Worm (Caenorhabditis elegans) whole organism, young adult: ENCODE results near the gene Y75B8A.18.

Source experiments
- F23B12.7 ChIP-seq: sonication (generic microtip); optimal IDR thresholded peaks from 2 replicates; lab custom pipeline; 2017; ENCODE audit warnings: missing genetic modification characterization, mild to moderate bottlenecking, missing compliant biosample characterization, antibody characterized with exemption, moderate library complexity; ENCODE audit not compliant: insufficient read depth
- F52B5.7 ChIP-seq: sonication (generic microtip); optimal IDR thresholded peaks from 2 replicates; lab custom pipeline; 2016; ENCODE audit warnings: mild to moderate bottlenecking, missing genetic modification characterization, missing compliant biosample characterization
- F57A8.1 ChIP-seq: fragments of 200-800 bp; sonication (Bioruptor generic); optimal IDR thresholded peaks from 2 replicates; lab custom pipeline; 2018; ENCODE audit warnings: mild to moderate bottlenecking, missing genetic modification characterization, moderate library complexity, missing compliant biosample characterization
- T07F8.4 ChIP-seq: sonication (generic microtip); optimal IDR thresholded peaks from 2 replicates; lab custom pipeline; 2016; ENCODE audit warnings: mild to moderate bottlenecking, missing genetic modification characterization, moderate library complexity, missing compliant biosample characterization
- Y53F4B.3 ChIP-seq: fragments of 200-800 bp; sonication (Bioruptor generic); IDR thresholded peaks from 2 replicates; pipeline ENCODE4 v1.3.6; 2022; ENCODE audit warnings: missing genetic modification reagents, missing genetic modification characterization, missing compliant biosample characterization
- Y67H2A.10 ChIP-seq: fragments of 200-800 bp; sonication (Bioruptor generic); conservative IDR thresholded peaks from 2 replicates; pipeline ENCODE4 v1.3.6; 2022; ENCODE audit warnings: missing genetic modification reagents, missing genetic modification characterization, missing compliant biosample characterization
- Y79H2A.3 ChIP-seq: fragments of 200-800 bp; sonication (Bioruptor generic); conservative IDR thresholded peaks from 2 replicates; pipeline ENCODE4 v1.3.6; 2022; ENCODE audit warnings: missing genetic modification reagents, missing genetic modification characterization, missing compliant biosample characterization
- Y95B8A.8 ChIP-seq: fragments of 200-800 bp; sonication (Bioruptor generic); IDR thresholded peaks from 2 replicates; pipeline ENCODE4 v1.3.6; 2022; ENCODE audit warnings: missing genetic modification reagents, missing genetic modification characterization, missing compliant biosample characterization
- ama-1 ChIP-seq, 3 experiments: fragments of 150-350 bp in 1 of 3; sonication (generic microtip) in 2 of 3; optimal IDR thresholded peaks; 2 replicates each; lab custom pipeline; 2014 to 2018; ENCODE audit warnings: missing biosample characterization in 2 of 3, missing genetic modification characterization in 2 of 3, missing genetic modification reagents in 2 of 3
- aptf-2 ChIP-seq: fragments of 200-800 bp; sonication (Bioruptor generic); conservative IDR thresholded peaks from 2 replicates; pipeline ENCODE4 v1.3.6; 2022; ENCODE audit warnings: missing genetic modification reagents, missing genetic modification characterization, missing compliant biosample characterization
- athp-1 ChIP-seq: sonication (generic microtip); optimal IDR thresholded peaks from 2 replicates; lab custom pipeline; 2017; ENCODE audit warnings: mild to moderate bottlenecking, missing genetic modification characterization, missing compliant biosample characterization
- attf-3 ChIP-seq: fragments of 200-800 bp; sonication (Bioruptor generic); conservative IDR thresholded peaks from 2 replicates; pipeline ENCODE4 v1.3.6; 2022; ENCODE audit warnings: missing genetic modification reagents, missing genetic modification characterization, missing compliant biosample characterization
- bed-2 ChIP-seq: fragments of 200-800 bp; sonication (Bioruptor generic); IDR thresholded peaks from 2 replicates; pipeline ENCODE4 v1.3.6; 2022; ENCODE audit warnings: missing genetic modification reagents, missing genetic modification characterization, missing compliant biosample characterization
- cebp-2 ChIP-seq: fragments of 200-800 bp; sonication (Bioruptor generic); IDR thresholded peaks from 2 replicates; pipeline ENCODE4 v1.3.6; 2022; ENCODE audit warnings: missing genetic modification characterization, missing compliant biosample characterization
- ceh-100 ChIP-seq: fragments of 200-800 bp; sonication (Bioruptor generic); IDR thresholded peaks from 2 replicates; pipeline ENCODE4 v1.3.6; 2022; ENCODE audit warnings: missing genetic modification reagents, missing genetic modification characterization, missing compliant biosample characterization
- ceh-91 ChIP-seq: fragments of 200-800 bp; sonication (Bioruptor generic); IDR thresholded peaks from 2 replicates; pipeline ENCODE4 v1.3.6; 2022; ENCODE audit warnings: missing genetic modification reagents, missing genetic modification characterization, missing compliant biosample characterization
- dpl-1 ChIP-seq: fragments of 150-350 bp; optimal IDR thresholded peaks from 2 replicates; lab custom pipeline; 2014; ENCODE audit warnings: missing biosample characterization, missing genetic modification reagents, missing genetic modification characterization
- efl-1 ChIP-seq: fragments of 150-350 bp; optimal IDR thresholded peaks from 2 replicates; lab custom pipeline; 2014; ENCODE audit warnings: missing biosample characterization, missing genetic modification reagents, missing genetic modification characterization
- ets-4 ChIP-seq: fragments of 200-800 bp; sonication (Bioruptor generic); optimal IDR thresholded peaks from 2 replicates; lab custom pipeline; 2018; ENCODE audit warnings: mild to moderate bottlenecking, missing genetic modification characterization, missing compliant biosample characterization
- him-1 ChIP-seq: sonication (generic microtip); optimal IDR thresholded peaks from 2 replicates; lab custom pipeline; 2016; ENCODE audit warnings: missing genotype, missing genetic modification reagents, missing genetic modification characterization, missing compliant biosample characterization
- hlh-26 ChIP-seq: fragments of 200-800 bp; sonication (Bioruptor generic); conservative IDR thresholded peaks from 2 replicates; pipeline ENCODE4 v1.3.6; 2022; ENCODE audit warnings: missing genetic modification reagents, missing genetic modification characterization, missing compliant biosample characterization
- lin-35 ChIP-seq, 3 experiments: fragments of 150-350 bp in 2 of 3; sonication (generic microtip) in 1 of 3; optimal IDR thresholded peaks; 2 replicates each; lab custom pipeline; 2014 to 2018; ENCODE audit warnings: missing biosample characterization in 3 of 3, missing genetic modification characterization in 3 of 3, missing genetic modification reagents in 3 of 3
- lsl-1 ChIP-seq: fragments of 200-800 bp; sonication (Bioruptor generic); optimal IDR thresholded peaks from 2 replicates; lab custom pipeline; 2018; ENCODE audit warnings: mild to moderate bottlenecking, missing genetic modification characterization, moderate library complexity, missing compliant biosample characterization
- lsy-27 ChIP-seq: sonication (generic microtip); optimal IDR thresholded peaks from 2 replicates; lab custom pipeline; 2017; ENCODE audit warnings: missing genetic modification characterization, mild to moderate bottlenecking, missing compliant biosample characterization, antibody characterized with exemption, missing genotype, borderline replicate concordance; ENCODE audit not compliant: insufficient read depth
- madf-6 ChIP-seq: fragments of 200-800 bp; sonication (Bioruptor generic); IDR thresholded peaks from 2 replicates; pipeline ENCODE4 v1.3.6; 2022; ENCODE audit warnings: missing genetic modification reagents, missing genetic modification characterization, missing compliant biosample characterization
- madf-8 ChIP-seq: fragments of 200-800 bp; sonication (Bioruptor generic); conservative IDR thresholded peaks from 2 replicates; pipeline ENCODE4 v1.3.6; 2022; ENCODE audit warnings: missing genetic modification reagents, missing genetic modification characterization, missing compliant biosample characterization
- mel-28 ChIP-seq: sonication (generic microtip); optimal IDR thresholded peaks from 2 replicates; lab custom pipeline; 2016; ENCODE audit warnings: borderline replicate concordance, mild to moderate bottlenecking, missing genetic modification characterization, missing compliant biosample characterization
- nhr-120 ChIP-seq: fragments of 200-800 bp; sonication (Bioruptor generic); IDR thresholded peaks from 2 replicates; pipeline ENCODE4 v1.3.6; 2022; ENCODE audit warnings: missing genetic modification characterization, missing compliant biosample characterization
- nhr-80 ChIP-seq: sonication (generic microtip); optimal IDR thresholded peaks from 2 replicates; lab custom pipeline; 2016; ENCODE audit warnings: missing genetic modification characterization, missing compliant biosample characterization
- rec-8 ChIP-seq, 2 experiments: sonication (generic microtip); optimal IDR thresholded peaks; 2 replicates each; lab custom pipeline; 2016; ENCODE audit warnings: mild to moderate bottlenecking in 2 of 2, missing genetic modification characterization in 2 of 2, missing genetic modification reagents in 2 of 2, missing genotype in 2 of 2, missing biosample characterization in 1 of 2, missing compliant biosample characterization in 1 of 2, moderate library complexity in 1 of 2
- sdz-38 ChIP-seq: sonication (generic microtip); optimal IDR thresholded peaks from 2 replicates; lab custom pipeline; 2016; ENCODE audit warnings: missing genotype, missing genetic modification characterization, missing compliant biosample characterization
- sea-2 ChIP-seq: fragments of 200-800 bp; sonication (Bioruptor generic); IDR thresholded peaks from 2 replicates; pipeline ENCODE4 v1.3.6; 2022; ENCODE audit warnings: missing genetic modification characterization, missing compliant biosample characterization
- snpc-1.1 ChIP-seq: sonication (generic microtip); optimal IDR thresholded peaks from 2 replicates; lab custom pipeline; 2017; ENCODE audit warnings: missing genetic modification characterization, mild to moderate bottlenecking, missing compliant biosample characterization, antibody characterized with exemption, moderate library complexity, missing genotype, missing genetic modification reagents; ENCODE audit not compliant: insufficient read depth
- snpc-3.4 ChIP-seq: sonication (generic microtip); optimal IDR thresholded peaks from 2 replicates; lab custom pipeline; 2017; ENCODE audit warnings: missing genetic modification characterization, mild to moderate bottlenecking, missing compliant biosample characterization, antibody characterized with exemption, moderate library complexity, missing genotype, missing genetic modification reagents
- somi-1 ChIP-seq: fragments of 200-800 bp; sonication (Bioruptor generic); optimal IDR thresholded peaks from 2 replicates; lab custom pipeline; 2018; ENCODE audit warnings: mild to moderate bottlenecking, missing genetic modification characterization, missing compliant biosample characterization
- tbx-9 ChIP-seq: sonication (generic microtip); optimal IDR thresholded peaks from 2 replicates; lab custom pipeline; 2016; ENCODE audit warnings: borderline replicate concordance, missing genetic modification characterization, inconsistent platforms, missing compliant biosample characterization
- unc-130 ChIP-seq: sonication (generic microtip); optimal IDR thresholded peaks from 2 replicates; lab custom pipeline; 2016; ENCODE audit warnings: missing genetic modification reagents, missing genetic modification characterization, missing compliant biosample characterization
- unc-62 ChIP-seq: fragments of 150-350 bp; optimal IDR thresholded peaks from 2 replicates; lab custom pipeline; 2014; ENCODE audit warnings: missing biosample characterization, missing genetic modification reagents, missing genetic modification characterization
- xnd-1 ChIP-seq: sonication (generic microtip); optimal IDR thresholded peaks from 2 replicates; lab custom pipeline; 2016; ENCODE audit warnings: missing genotype, missing genetic modification reagents, missing genetic modification characterization, missing compliant biosample characterization
- ztf-22 ChIP-seq: fragments of 200-800 bp; sonication (Bioruptor generic); optimal IDR thresholded peaks from 2 replicates; lab custom pipeline; 2018; ENCODE audit warnings: mild to moderate bottlenecking, missing genetic modification characterization, moderate library complexity, missing compliant biosample characterization
- ztf-25 ChIP-seq: fragments of 200-800 bp; sonication (Bioruptor generic); IDR thresholded peaks from 2 replicates; pipeline ENCODE4 v1.3.6; 2022; ENCODE audit warnings: missing genetic modification reagents, missing genetic modification characterization, missing compliant biosample characterization
- ztf-28 ChIP-seq: fragments of 200-800 bp; sonication (Bioruptor generic); IDR thresholded peaks from 2 replicates; pipeline ENCODE4 v1.3.6; 2022; ENCODE audit warnings: missing genetic modification reagents, missing genetic modification characterization, missing compliant biosample characterization
- ztf-3 ChIP-seq: fragments of 200-800 bp; sonication (Bioruptor generic); optimal IDR thresholded peaks from 2 replicates; lab custom pipeline; 2018; ENCODE audit warnings: mild to moderate bottlenecking, missing genetic modification characterization, missing compliant biosample characterization

The Y75B8A.18 gene

DNA sequence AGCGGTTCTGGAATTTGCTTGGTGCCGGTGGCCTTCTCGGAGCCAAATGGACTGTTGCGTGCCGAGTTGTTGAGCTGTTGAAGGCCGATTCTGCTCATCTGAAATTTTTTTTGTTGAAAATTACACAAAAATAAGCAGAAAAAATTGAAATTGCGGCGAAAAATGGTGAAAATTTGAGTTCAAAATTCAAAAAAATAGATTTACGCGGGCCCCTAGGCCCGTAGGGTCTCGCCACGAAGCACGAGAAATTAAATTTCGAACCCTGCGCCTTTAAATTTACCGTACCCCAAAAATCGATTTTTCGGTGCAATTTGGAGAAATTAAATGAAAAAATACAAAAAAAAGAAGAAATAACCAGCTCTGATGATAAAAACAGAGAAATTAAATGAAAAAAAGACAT is 796 bp downstream of the Y75B8A.18 start, which contains the start of gene gmn-1 (continued):
- TF ChIP-seq aptf-2 (GFP tag; lab: Robert Waterston, UW) (no peak), lsy-27 (tag; lab: Kevin White, UChicago) (no peak), ztf-25 (GFP tag; lab: Robert Waterston, UW) (no peak), ets-4 (GFP tag; lab: Kevin White, UChicago) (no peak), attf-3 (no peak), xnd-1 (tag; lab: Kevin White, UChicago) (peak; percentile 90), Y79H2A.3 (0 out of 2 replicates have a peak, but pooled peaks have one; percentile 23), F57A8.1 (no peak), bed-2 (GFP tag; lab: Robert Waterston, UW) (no peak), rec-8 (tag; optimal IDR thresholded peaks at IDR 0.05; lab: Kevin White, UChicago) (no peak), mel-28 (tag; lab: Kevin White, UChicago) (no peak), lsl-1 (GFP tag; lab: Kevin White, UChicago) (peak; percentile 92), ztf-22 (GFP tag; lab: Kevin White, UChicago) (no peak), ztf-3 (GFP tag; lab: Kevin White, UChicago) (no peak), tbx-9 (tag; lab: Kevin White, UChicago) (no peak), nhr-80 (tag; lab: Kevin White, UChicago) (no peak), ceh-100 (GFP tag; lab: Robert Waterston, UW) (0 out of 2 replicates have a peak, but pooled peaks have one; percentile 26), ama-1 (optimal IDR thresholded peaks at IDR 0.05; lab: Kevin White, UChicago) (no peak), ama-1 (GFP tag; optimal IDR thresholded peaks at IDR 0.05; lab: Kevin White, UChicago) (no peak), unc-130 (no peak), him-1 (no peak), madf-6 (GFP tag; lab: Robert Waterston, UW) (peak; percentile 94), Y95B8A.8 (GFP tag; lab: Robert Waterston, UW) (peak; percentile 57; the same call in 1 of the 2 replicates), efl-1 (GFP tag; lab: Kevin White, UChicago) (peak; percentile 91), nhr-120 (GFP tag; lab: Robert Waterston, UW) (no peak), snpc-1.1 (tag; lab: Kevin White, UChicago) (peak; percentile 63), somi-1 (GFP tag; lab: Kevin White, UChicago) (no peak), F52B5.7 (no peak), athp-1 (tag; lab: Kevin White, UChicago) (peak; percentile 53), snpc-3.4 (tag; lab: Kevin White, UChicago) (peak; percentile 53), F23B12.7 (tag; lab: Kevin White, UChicago) (no peak), ztf-28 (peak; percentile 83), hlh-26 (GFP tag; lab: Robert Waterston, UW) (no peak), Y53F4B.3 (no peak), madf-8 (peak; percentile 85), ceh-91 (GFP tag; lab: Robert Waterston, UW) (peak; percentile 87), T07F8.4 (tag; lab: Kevin White, UChicago) (no peak), sea-2 (GFP tag; lab: Robert Waterston, UW) (no peak), cebp-2 (GFP tag; lab: Robert Waterston, UW) (no peak), Y67H2A.10 (GFP tag; lab: Robert Waterston, UW) (no peak), sdz-38 (tag; lab: Kevin White, UChicago) (no peak), unc-62 (no peak), dpl-1 (peak; percentile 72), lin-35 (GFP tag; optimal IDR thresholded peaks at IDR 0.05; lab: Kevin White, UChicago) (peak in 1 of 3 experiments; percentile 26)
- TF ChIP-seq, all 124 proteins: peak for 30
